Worm (Caenorhabditis elegans) whole organism, young adult: ENCODE results near the gene col-94.

Experiments
- B0019.2 ChIP-seq: fragments of 200-800 bp; sonication (Bioruptor generic); conservative IDR thresholded peaks from 2 replicates; pipeline ENCODE4 v1.3.6; 2022; ENCODE audit warnings: missing genetic modification reagents, missing genetic modification characterization, missing compliant biosample characterization
- B0261.1 ChIP-seq: sonication (generic microtip); optimal IDR thresholded peaks from 2 replicates; lab custom pipeline; 2016; ENCODE audit warnings: mild to moderate bottlenecking, missing genetic modification characterization, moderate library complexity, missing compliant biosample characterization
- F10E7.11 ChIP-seq: sonication (generic microtip); optimal IDR thresholded peaks from 2 replicates; lab custom pipeline; 2017; ENCODE audit warnings: mild to moderate bottlenecking, missing genetic modification characterization, moderate library complexity, missing compliant biosample characterization
- F22D6.2 ChIP-seq: sonication (generic microtip); optimal IDR thresholded peaks from 2 replicates; lab custom pipeline; 2016; ENCODE audit warnings: mild to moderate bottlenecking, missing genetic modification characterization, missing compliant biosample characterization
- F23B12.7 ChIP-seq: sonication (generic microtip); optimal IDR thresholded peaks from 2 replicates; lab custom pipeline; 2017; ENCODE audit warnings: missing genetic modification characterization, mild to moderate bottlenecking, missing compliant biosample characterization, antibody characterized with exemption, moderate library complexity; ENCODE audit not compliant: insufficient read depth
- K11D2.4 ChIP-seq: fragments of 200-800 bp; sonication (Bioruptor generic); IDR thresholded peaks from 2 replicates; pipeline ENCODE4 v1.3.6; 2022; ENCODE audit warnings: missing genetic modification reagents, missing genetic modification characterization, missing compliant biosample characterization
- Y53F4B.3 ChIP-seq: fragments of 200-800 bp; sonication (Bioruptor generic); IDR thresholded peaks from 2 replicates; pipeline ENCODE4 v1.3.6; 2022; ENCODE audit warnings: missing genetic modification reagents, missing genetic modification characterization, missing compliant biosample characterization
- Y67H2A.10 ChIP-seq: fragments of 200-800 bp; sonication (Bioruptor generic); conservative IDR thresholded peaks from 2 replicates; pipeline ENCODE4 v1.3.6; 2022; ENCODE audit warnings: missing genetic modification reagents, missing genetic modification characterization, missing compliant biosample characterization
- ZK185.1 ChIP-seq: sonication (generic microtip); optimal IDR thresholded peaks from 2 replicates; lab custom pipeline; 2016; ENCODE audit warnings: mild to moderate bottlenecking, missing genetic modification characterization, missing compliant biosample characterization; ENCODE audit not compliant: poor library complexity, severe bottlenecking
- aptf-2 ChIP-seq: fragments of 200-800 bp; sonication (Bioruptor generic); conservative IDR thresholded peaks from 2 replicates; pipeline ENCODE4 v1.3.6; 2022; ENCODE audit warnings: missing genetic modification reagents, missing genetic modification characterization, missing compliant biosample characterization
- aptf-3 ChIP-seq: fragments of 200-800 bp; sonication (Bioruptor generic); IDR thresholded peaks from 2 replicates; pipeline ENCODE4 v1.3.6; 2022; ENCODE audit warnings: missing genetic modification characterization, missing compliant biosample characterization
- atf-7 ChIP-seq: sonication (generic microtip); optimal IDR thresholded peaks from 2 replicates; lab custom pipeline; 2017; ENCODE audit warnings: mild to moderate bottlenecking, missing genetic modification characterization, missing compliant biosample characterization
- attf-3 ChIP-seq: fragments of 200-800 bp; sonication (Bioruptor generic); conservative IDR thresholded peaks from 2 replicates; pipeline ENCODE4 v1.3.6; 2022; ENCODE audit warnings: missing genetic modification reagents, missing genetic modification characterization, missing compliant biosample characterization
- attf-6 ChIP-seq: fragments of 200-800 bp; sonication (Bioruptor generic); IDR thresholded peaks from 2 replicates; pipeline ENCODE4 v1.3.6; 2022; ENCODE audit warnings: missing genetic modification reagents, missing genetic modification characterization, missing compliant biosample characterization
- bed-2 ChIP-seq: fragments of 200-800 bp; sonication (Bioruptor generic); IDR thresholded peaks from 2 replicates; pipeline ENCODE4 v1.3.6; 2022; ENCODE audit warnings: missing genetic modification reagents, missing genetic modification characterization, missing compliant biosample characterization
- ccch-3 ChIP-seq: fragments of 200-800 bp; sonication (Bioruptor generic); optimal IDR thresholded peaks from 2 replicates; lab custom pipeline; 2018; ENCODE audit warnings: mild to moderate bottlenecking, missing genetic modification characterization, missing compliant biosample characterization
- cebp-2 ChIP-seq: fragments of 200-800 bp; sonication (Bioruptor generic); IDR thresholded peaks from 2 replicates; pipeline ENCODE4 v1.3.6; 2022; ENCODE audit warnings: missing genetic modification characterization, missing compliant biosample characterization
- ceh-79 ChIP-seq: sonication (generic microtip); optimal IDR thresholded peaks from 2 replicates; lab custom pipeline; 2017; ENCODE audit warnings: mild to moderate bottlenecking, missing genetic modification characterization, missing compliant biosample characterization
- ceh-91 ChIP-seq: fragments of 200-800 bp; sonication (Bioruptor generic); IDR thresholded peaks from 2 replicates; pipeline ENCODE4 v1.3.6; 2022; ENCODE audit warnings: missing genetic modification reagents, missing genetic modification characterization, missing compliant biosample characterization
- die-1 ChIP-seq: sonication (generic microtip); optimal IDR thresholded peaks from 2 replicates; lab custom pipeline; 2016; ENCODE audit warnings: missing genotype, mild to moderate bottlenecking, missing genetic modification characterization, missing compliant biosample characterization
- dpff-1 ChIP-seq: sonication (generic microtip); optimal IDR thresholded peaks from 2 replicates; lab custom pipeline; 2017; ENCODE audit warnings: mild to moderate bottlenecking, missing genetic modification characterization, missing compliant biosample characterization
- egl-18 ChIP-seq: fragments of 200-800 bp; sonication (Bioruptor generic); IDR thresholded peaks from 2 replicates; pipeline ENCODE4 v1.3.6; 2022; ENCODE audit warnings: missing genetic modification reagents, missing genetic modification characterization, missing compliant biosample characterization
- fkh-3 ChIP-seq: sonication (generic microtip); optimal IDR thresholded peaks from 2 replicates; lab custom pipeline; 2016; ENCODE audit warnings: mild to moderate bottlenecking, missing genetic modification characterization, missing compliant biosample characterization
- him-1 ChIP-seq: sonication (generic microtip); optimal IDR thresholded peaks from 2 replicates; lab custom pipeline; 2016; ENCODE audit warnings: missing genotype, missing genetic modification reagents, missing genetic modification characterization, missing compliant biosample characterization
- hlh-12 ChIP-seq: sonication (generic microtip); optimal IDR thresholded peaks from 2 replicates; lab custom pipeline; 2016; ENCODE audit warnings: missing genetic modification characterization, missing compliant biosample characterization
- hlh-26 ChIP-seq: fragments of 200-800 bp; sonication (Bioruptor generic); conservative IDR thresholded peaks from 2 replicates; pipeline ENCODE4 v1.3.6; 2022; ENCODE audit warnings: missing genetic modification reagents, missing genetic modification characterization, missing compliant biosample characterization
- let-607 ChIP-seq, 2 experiments: fragments of 200-800 bp in 1 of 2; sonication (Bioruptor generic) in 1 of 2; sonication (generic microtip) in 1 of 2; optimal IDR thresholded peaks; 2 replicates each; lab custom pipeline; 2016 to 2018; ENCODE audit warnings: mild to moderate bottlenecking in 2 of 2, missing compliant biosample characterization in 2 of 2, missing genetic modification characterization in 2 of 2, moderate library complexity in 2 of 2, missing genotype in 1 of 2
- lin-26 ChIP-seq: fragments of 200-800 bp; sonication (Bioruptor generic); IDR thresholded peaks from 2 replicates; pipeline ENCODE4 v1.3.6; 2022; ENCODE audit warnings: missing genetic modification reagents, missing genetic modification characterization, missing compliant biosample characterization
- lin-35 ChIP-seq, 3 experiments: fragments of 150-350 bp in 2 of 3; sonication (generic microtip) in 1 of 3; optimal IDR thresholded peaks; 2 replicates each; lab custom pipeline; 2014 to 2018; ENCODE audit warnings: missing biosample characterization in 3 of 3, missing genetic modification characterization in 3 of 3, missing genetic modification reagents in 3 of 3
- lin-40 ChIP-seq: sonication (generic microtip); optimal IDR thresholded peaks from 2 replicates; lab custom pipeline; 2016; ENCODE audit warnings: missing genetic modification characterization, mild to moderate bottlenecking, missing compliant biosample characterization, missing genotype, missing genetic modification reagents
- lir-1 ChIP-seq: fragments of 200-800 bp; sonication (Bioruptor generic); conservative IDR thresholded peaks from 2 replicates; pipeline ENCODE4 v1.3.6; 2022; ENCODE audit warnings: missing genetic modification reagents, missing genetic modification characterization, missing compliant biosample characterization
- madf-10 ChIP-seq: sonication (generic microtip); optimal IDR thresholded peaks from 2 replicates; lab custom pipeline; 2016; ENCODE audit warnings: mild to moderate bottlenecking, missing genetic modification characterization, missing compliant biosample characterization
- madf-6 ChIP-seq: fragments of 200-800 bp; sonication (Bioruptor generic); IDR thresholded peaks from 2 replicates; pipeline ENCODE4 v1.3.6; 2022; ENCODE audit warnings: missing genetic modification reagents, missing genetic modification characterization, missing compliant biosample characterization
- madf-8 ChIP-seq: fragments of 200-800 bp; sonication (Bioruptor generic); conservative IDR thresholded peaks from 2 replicates; pipeline ENCODE4 v1.3.6; 2022; ENCODE audit warnings: missing genetic modification reagents, missing genetic modification characterization, missing compliant biosample characterization
- mcd-1 ChIP-seq: fragments of 200-800 bp; sonication (Bioruptor generic); IDR thresholded peaks from 2 replicates; pipeline ENCODE4 v1.3.6; 2022; ENCODE audit warnings: missing genetic modification reagents, missing genetic modification characterization, missing compliant biosample characterization
- nfya-2 ChIP-seq: fragments of 200-800 bp; sonication (Bioruptor generic); IDR thresholded peaks from 2 replicates; pipeline ENCODE4 v1.3.6; 2022; ENCODE audit warnings: missing genetic modification reagents, missing genetic modification characterization, missing compliant biosample characterization
- nfyb-1 ChIP-seq: fragments of 200-800 bp; sonication (Bioruptor generic); IDR thresholded peaks from 2 replicates; pipeline ENCODE4 v1.3.6; 2022; ENCODE audit warnings: missing genetic modification reagents, missing genetic modification characterization, missing compliant biosample characterization
- nhr-120 ChIP-seq: fragments of 200-800 bp; sonication (Bioruptor generic); IDR thresholded peaks from 2 replicates; pipeline ENCODE4 v1.3.6; 2022; ENCODE audit warnings: missing genetic modification characterization, missing compliant biosample characterization
- nhr-27 ChIP-seq: fragments of 200-800 bp; sonication (Bioruptor generic); optimal IDR thresholded peaks from 2 replicates; lab custom pipeline; 2018; ENCODE audit warnings: mild to moderate bottlenecking, missing genetic modification characterization, moderate library complexity, missing compliant biosample characterization
- nhr-80 ChIP-seq: sonication (generic microtip); optimal IDR thresholded peaks from 2 replicates; lab custom pipeline; 2016; ENCODE audit warnings: missing genetic modification characterization, missing compliant biosample characterization
- repo-1 ChIP-seq: sonication (generic microtip); optimal IDR thresholded peaks from 2 replicates; lab custom pipeline; 2017; ENCODE audit warnings: mild to moderate bottlenecking, missing genetic modification characterization, missing compliant biosample characterization
- snpc-1.3 ChIP-seq: sonication (generic microtip); optimal IDR thresholded peaks from 2 replicates; lab custom pipeline; 2017; ENCODE audit warnings: missing genetic modification characterization, mild to moderate bottlenecking, missing compliant biosample characterization, antibody characterized with exemption, moderate library complexity, missing genotype, missing genetic modification reagents; ENCODE audit not compliant: insufficient read depth
- snpc-4 ChIP-seq, 5 experiments: fragments of 150-350 bp in 1 of 5; sonication (generic microtip) in 4 of 5; optimal IDR thresholded peaks; 2 replicates each; lab custom pipeline; 2014 to 2018; ENCODE audit warnings: missing genetic modification characterization in 5 of 5, missing biosample characterization in 3 of 5, antibody characterized with exemption in 2 of 5, mild to moderate bottlenecking in 2 of 5, missing compliant biosample characterization in 2 of 5, missing genotype in 2 of 5, moderate library complexity in 2 of 5, missing genetic modification reagents in 1 of 5
- somi-1 ChIP-seq: fragments of 200-800 bp; sonication (Bioruptor generic); optimal IDR thresholded peaks from 2 replicates; lab custom pipeline; 2018; ENCODE audit warnings: mild to moderate bottlenecking, missing genetic modification characterization, missing compliant biosample characterization
- tbx-9 ChIP-seq: sonication (generic microtip); optimal IDR thresholded peaks from 2 replicates; lab custom pipeline; 2016; ENCODE audit warnings: borderline replicate concordance, missing genetic modification characterization, inconsistent platforms, missing compliant biosample characterization
- unc-62 ChIP-seq: fragments of 150-350 bp; optimal IDR thresholded peaks from 2 replicates; lab custom pipeline; 2014; ENCODE audit warnings: missing biosample characterization, missing genetic modification reagents, missing genetic modification characterization
- zfh-2 ChIP-seq: fragments of 200-800 bp; sonication (Bioruptor generic); conservative IDR thresholded peaks from 2 replicates; pipeline ENCODE4 v1.3.6; 2022; ENCODE audit warnings: missing genetic modification reagents, missing genetic modification characterization, missing compliant biosample characterization

col-94 gene

ce11 chrIII:11036132-11036531, 48.5 kb upstream of the col-94 start (continued):
- TF ChIP-seq aptf-2 (GFP tag; lab: Robert Waterston, UW) (no peak), snpc-4 (GFP tag; optimal IDR thresholded peaks at IDR 0.05; lab: Kevin White, UChicago) (peak; percentile 62), snpc-4 (tag; optimal IDR thresholded peaks at IDR 0.05; lab: Kevin White, UChicago) (peak in 3 of 4 experiments; percentile 26 to 64 (median 47)), K11D2.4 (GFP tag; lab: Robert Waterston, UW) (no peak), lin-35 (GFP tag; optimal IDR thresholded peaks at IDR 0.05; lab: Kevin White, UChicago) (peak in 1 of 3 experiments; percentile 28), madf-10 (tag; lab: Kevin White, UChicago) (no peak), hlh-12 (no peak), aptf-3 (GFP tag; lab: Robert Waterston, UW) (no peak), tbx-9 (no peak), lin-40 (peak; percentile 56), Y67H2A.10 (GFP tag; lab: Robert Waterston, UW) (no peak), ceh-79 (no peak), nhr-80 (tag; lab: Kevin White, UChicago) (no peak), egl-18 (GFP tag; lab: Robert Waterston, UW) (no peak), B0261.1 (no peak), F22D6.2 (tag; lab: Kevin White, UChicago) (no peak), lin-26 (no peak), nfyb-1 (GFP tag; lab: Robert Waterston, UW) (no peak), zfh-2 (GFP tag; lab: Robert Waterston, UW) (no peak), Y53F4B.3 (GFP tag; lab: Robert Waterston, UW) (0 out of 2 replicates have a peak, but pooled peaks have one; percentile 19), attf-3 (GFP tag; lab: Robert Waterston, UW) (no peak), unc-62 (GFP tag; lab: Kevin White, UChicago) (no peak), snpc-1.3 (tag; lab: Kevin White, UChicago) (peak; percentile 91), hlh-26 (GFP tag; lab: Robert Waterston, UW) (no peak), dpff-1 (tag; lab: Kevin White, UChicago) (no peak), ceh-91 (GFP tag; lab: Robert Waterston, UW) (peak; percentile 57), nhr-120 (GFP tag; lab: Robert Waterston, UW) (no peak), atf-7 (tag; lab: Kevin White, UChicago) (no peak), B0019.2 (GFP tag; lab: Robert Waterston, UW) (no peak; the same call in 1 of the 2 replicates), lir-1 (GFP tag; lab: Robert Waterston, UW) (no peak), nhr-27 (tag; lab: Kevin White, UChicago) (no peak), him-1 (peak; percentile 36), attf-6 (GFP tag; lab: Robert Waterston, UW) (0 out of 2 replicates have a peak, but pooled peaks have one; percentile 56), ccch-3 (no peak), somi-1 (GFP tag; lab: Kevin White, UChicago) (no peak), F10E7.11 (no peak), bed-2 (GFP tag; lab: Robert Waterston, UW) (no peak), nfya-2 (GFP tag; lab: Robert Waterston, UW) (no peak), die-1 (tag; lab: Kevin White, UChicago) (no peak), cebp-2 (no peak), repo-1 (tag; lab: Kevin White, UChicago) (no peak), madf-8 (GFP tag; lab: Robert Waterston, UW) (peak; percentile 69), fkh-3 (tag; lab: Kevin White, UChicago) (no peak), ZK185.1 (no peak), madf-6 (GFP tag; lab: Robert Waterston, UW) (peak; percentile 92), mcd-1 (peak; percentile 86), F23B12.7 (peak; percentile 75), let-607 (tag; optimal IDR thresholded peaks at IDR 0.05; lab: Kevin White, UChicago) (no peak)
- TF ChIP-seq, all 124 proteins: peak for 39
